Fruit fly (Drosophila melanogaster) whole organism, embryonic: ENCODE results near the gene CG9393.
A peak's percentile ranks its signal among the peaks of the same experiment; 100 is the strongest.

Experiments
- CG10147 ChIP-seq: fragments of 200-800 bp; sonication (Bioruptor generic); optimal IDR thresholded peaks from 2 replicates; lab custom pipeline; 2019; ENCODE audit warnings: missing biosample characterization, mild to moderate bottlenecking, missing genetic modification characterization, moderate library complexity
- CG11456 ChIP-seq: fragments of 200-800 bp; sonication (Bioruptor generic); IDR thresholded peaks from 3 replicates; pipeline ENCODE4 v1.3.6; 2022; ENCODE audit warnings: missing biosample characterization, missing genetic modification characterization
- CG11696 ChIP-seq: fragments of 200-800 bp; sonication (Bioruptor generic); IDR thresholded peaks from 2 replicates; pipeline ENCODE4 v1.3.6; 2022; ENCODE audit warnings: missing biosample characterization, missing genetic modification characterization
- CG12299 ChIP-seq: fragments of 200-800 bp; sonication (Bioruptor generic); optimal IDR thresholded peaks from 2 replicates; lab custom pipeline; 2018; ENCODE audit warnings: missing biosample characterization, mild to moderate bottlenecking, missing genetic modification characterization
- CG12744 ChIP-seq: fragments of 200-800 bp; sonication (Bioruptor generic); optimal IDR thresholded peaks from 2 replicates; lab custom pipeline; 2016; ENCODE audit warnings: missing biosample characterization, missing genetic modification characterization
- CG13624 ChIP-seq: fragments of 200-800 bp; sonication (Bioruptor generic); optimal IDR thresholded peaks from 2 replicates; lab custom pipeline; 2016; ENCODE audit warnings: missing biosample characterization, missing genetic modification characterization
- CG14710 ChIP-seq: fragments of 200-800 bp; sonication (Bioruptor generic); optimal IDR thresholded peaks from 3 replicates; lab custom pipeline; 2019; ENCODE audit warnings: missing biosample characterization, mild to moderate bottlenecking, missing genetic modification characterization, moderate library complexity
- CG15269 ChIP-seq: fragments of 200-800 bp; sonication (Bioruptor generic); optimal IDR thresholded peaks from 2 replicates; lab custom pipeline; 2018; ENCODE audit warnings: missing biosample characterization, mild to moderate bottlenecking, missing genetic modification characterization, moderate library complexity
- CG16863 ChIP-seq: fragments of 200-800 bp; sonication (Bioruptor generic); optimal IDR thresholded peaks from 3 replicates; lab custom pipeline; 2016; ENCODE audit warnings: missing biosample characterization, missing genetic modification characterization
- CG18262 ChIP-seq: fragments of 200-800 bp; optimal IDR thresholded peaks from 3 replicates; lab custom pipeline; 2019; ENCODE audit warnings: missing biosample characterization, mild to moderate bottlenecking, missing genetic modification characterization, moderate library complexity
- CG31224 ChIP-seq: fragments of 200-800 bp; sonication (Bioruptor generic); IDR thresholded peaks from 2 replicates; pipeline ENCODE4 v1.3.6; 2022; ENCODE audit warnings: missing biosample characterization, missing genetic modification characterization
- CG33557 ChIP-seq: fragments of 200-800 bp; sonication (Bioruptor generic); optimal IDR thresholded peaks from 2 replicates; lab custom pipeline; 2019; ENCODE audit warnings: missing biosample characterization, mild to moderate bottlenecking, missing genetic modification characterization, moderate library complexity
- CG34376 ChIP-seq: fragments of 200-800 bp; sonication (Bioruptor generic); optimal IDR thresholded peaks from 2 replicates; lab custom pipeline; 2018; ENCODE audit warnings: missing biosample characterization, mild to moderate bottlenecking, missing genetic modification characterization
- CG4404 ChIP-seq: fragments of 200-800 bp; sonication (Bioruptor generic); IDR thresholded peaks from 2 replicates; pipeline ENCODE4 v1.3.6; 2022; ENCODE audit warnings: missing biosample characterization, missing genetic modification characterization
- CG4707 ChIP-seq: fragments of 200-800 bp; sonication (Bioruptor generic); optimal IDR thresholded peaks from 2 replicates; lab custom pipeline; 2018; ENCODE audit warnings: missing biosample characterization, mild to moderate bottlenecking, missing genetic modification characterization, moderate library complexity
- CG5245 ChIP-seq: fragments of 200-800 bp; sonication (Bioruptor generic); optimal IDR thresholded peaks from 3 replicates; lab custom pipeline; 2016; ENCODE audit warnings: missing biosample characterization, missing genetic modification characterization
- CG6272 ChIP-seq: fragments of 200-800 bp; sonication (Bioruptor generic); IDR thresholded peaks from 2 replicates; pipeline ENCODE4 v1.3.6; 2022; ENCODE audit warnings: missing biosample characterization, missing genetic modification characterization
- CG6654 ChIP-seq: fragments of 200-800 bp; sonication (Bioruptor generic); optimal IDR thresholded peaks from 2 replicates; lab custom pipeline; 2017; ENCODE audit warnings: missing biosample characterization, mild to moderate bottlenecking, missing genetic modification characterization
- CG7372 ChIP-seq: fragments of 200-800 bp; sonication (Bioruptor generic); IDR thresholded peaks from 2 replicates; pipeline ENCODE4 v1.3.6; 2022; ENCODE audit warnings: missing biosample characterization, missing genetic modification characterization
- CG7786 ChIP-seq: fragments of 200-800 bp; sonication (Bioruptor generic); optimal IDR thresholded peaks from 2 replicates; lab custom pipeline; 2016; ENCODE audit warnings: missing biosample characterization, missing genetic modification characterization
- CG8290 ChIP-seq, 3 experiments: fragments of 200-800 bp; sonication (Bioruptor generic); optimal IDR thresholded peaks; 2 replicates each; lab custom pipeline; 2016 to 2019; ENCODE audit warnings: missing biosample characterization in 3 of 3, missing genetic modification characterization in 3 of 3, mild to moderate bottlenecking in 2 of 3, moderate library complexity in 1 of 3
- CG8388 ChIP-seq: fragments of 200-800 bp; sonication (Bioruptor generic); optimal IDR thresholded peaks from 2 replicates; lab custom pipeline; 2019; ENCODE audit warnings: missing biosample characterization, mild to moderate bottlenecking, missing genetic modification characterization, moderate library complexity
- CG9876 ChIP-seq: fragments of 200-800 bp; sonication (Bioruptor generic); optimal IDR thresholded peaks from 2 replicates; lab custom pipeline; 2016; ENCODE audit warnings: missing biosample characterization, missing genetic modification characterization
- Dad ChIP-seq: fragments of 200-800 bp; sonication (Bioruptor generic); optimal IDR thresholded peaks from 3 replicates; lab custom pipeline; 2016; ENCODE audit warnings: missing biosample characterization, missing genetic modification characterization
- HHEX ChIP-seq: fragments of 200-800 bp; sonication (Bioruptor generic); optimal IDR thresholded peaks from 3 replicates; lab custom pipeline; 2017; ENCODE audit warnings: missing biosample characterization, mild to moderate bottlenecking, missing genetic modification characterization, missing genetic modification reagents
- HLH54F ChIP-seq: fragments of 200-800 bp; sonication (Bioruptor generic); optimal IDR thresholded peaks from 3 replicates; lab custom pipeline; 2016; ENCODE audit warnings: missing biosample characterization, missing genetic modification characterization
- Hmr ChIP-seq: fragments of 200-800 bp; sonication (Bioruptor generic); optimal IDR thresholded peaks from 3 replicates; lab custom pipeline; 2017; ENCODE audit warnings: mild to moderate bottlenecking, missing biosample characterization, missing genetic modification reagents, missing genetic modification characterization
- NC2β ChIP-seq: fragments of 200-800 bp; sonication (Bioruptor generic); optimal IDR thresholded peaks from 2 replicates; lab custom pipeline; 2016; ENCODE audit warnings: missing biosample characterization, missing genetic modification characterization
- NfI ChIP-seq: fragments of 200-800 bp; sonication (Bioruptor generic); optimal IDR thresholded peaks from 3 replicates; lab custom pipeline; 2018; ENCODE audit warnings: missing biosample characterization, mild to moderate bottlenecking, missing genetic modification characterization, moderate library complexity
- Oli ChIP-seq: fragments of 200-800 bp; sonication (Bioruptor generic); optimal IDR thresholded peaks from 2 replicates; lab custom pipeline; 2018; ENCODE audit warnings: missing biosample characterization, mild to moderate bottlenecking, missing genetic modification characterization, moderate library complexity
- Trl ChIP-seq, 3 experiments: fragments of >200 bp in 2 of 3; fragments of 200-800 bp in 1 of 3; sonication (Bioruptor generic) in 1 of 3; optimal IDR thresholded peaks; 2 replicates in 1 of 3; 3 replicates in 2 of 3; lab custom pipeline; 2016 to 2017; ENCODE audit warnings: missing biosample characterization in 1 of 3, missing genetic modification characterization in 1 of 3
- Vsx1 ChIP-seq: fragments of 200-800 bp; sonication (Bioruptor generic); optimal IDR thresholded peaks from 2 replicates; lab custom pipeline; 2017; ENCODE audit warnings: missing biosample characterization, mild to moderate bottlenecking, missing genetic modification characterization, missing genetic modification reagents
- cad ChIP-seq: fragments of >200 bp; optimal IDR thresholded peaks from 2 replicates; lab custom pipeline; 2017; ENCODE audit warnings: missing biosample characterization, missing genetic modification characterization
- cas ChIP-seq: fragments of 200-800 bp; sonication (Bioruptor generic); IDR thresholded peaks from 2 replicates; pipeline ENCODE4 v1.3.6; 2022; ENCODE audit warnings: missing biosample characterization, missing genetic modification characterization
- cwo ChIP-seq: fragments of 200-800 bp; sonication (Bioruptor generic); optimal IDR thresholded peaks from 3 replicates; lab custom pipeline; 2017; ENCODE audit warnings: missing biosample characterization, missing genetic modification characterization, mild to moderate bottlenecking, moderate library complexity, missing genetic modification reagents
- eve ChIP-seq, 2 experiments: fragments of >200 bp; optimal IDR thresholded peaks; 2 replicates each; lab custom pipeline; 2017; ENCODE audit warnings: missing biosample characterization in 2 of 2, missing genetic modification characterization in 2 of 2
- eyg ChIP-seq: fragments of 200-800 bp; sonication (Bioruptor generic); optimal IDR thresholded peaks from 3 replicates; lab custom pipeline; 2016; ENCODE audit warnings: missing biosample characterization, missing genetic modification characterization
- fd3F ChIP-seq: fragments of 200-800 bp; sonication (Bioruptor generic); optimal IDR thresholded peaks from 2 replicates; lab custom pipeline; 2018; ENCODE audit warnings: missing biosample characterization, mild to moderate bottlenecking, missing genetic modification characterization, moderate library complexity
- insv ChIP-seq, 2 experiments: fragments of 200-800 bp; sonication (Bioruptor generic); optimal IDR thresholded peaks; 3 replicates each; lab custom pipeline; 2016 to 2018; ENCODE audit warnings: missing biosample characterization in 2 of 2, missing genetic modification characterization in 2 of 2
- jumu ChIP-seq: fragments of 200-800 bp; sonication (Bioruptor generic); optimal IDR thresholded peaks from 3 replicates; lab custom pipeline; 2016; ENCODE audit warnings: missing biosample characterization, missing genetic modification characterization
- kay ChIP-seq: fragments of 200-800 bp; sonication (Bioruptor generic); optimal IDR thresholded peaks from 2 replicates; lab custom pipeline; 2016; ENCODE audit warnings: missing biosample characterization, missing genetic modification characterization
- mirr ChIP-seq: fragments of 200-800 bp; sonication (Bioruptor generic); optimal IDR thresholded peaks from 3 replicates; lab custom pipeline; 2018; ENCODE audit warnings: missing biosample characterization, mild to moderate bottlenecking, missing genetic modification characterization
- org-1 ChIP-seq: fragments of 200-800 bp; sonication (Bioruptor generic); optimal IDR thresholded peaks from 2 replicates; lab custom pipeline; 2017; ENCODE audit warnings: missing biosample characterization, missing genetic modification characterization
- psq ChIP-seq: fragments of 200-800 bp; sonication (Bioruptor generic); optimal IDR thresholded peaks from 2 replicates; lab custom pipeline; 2017; ENCODE audit warnings: missing biosample characterization, missing genetic modification characterization
- sens ChIP-seq: fragments of 200-800 bp; sonication (Bioruptor generic); peaks from one replicate; lab custom pipeline; 2016; ENCODE audit warnings: missing biosample characterization, missing genetic modification characterization
- sens-2 ChIP-seq: fragments of 200-800 bp; sonication (Bioruptor generic); IDR thresholded peaks from 2 replicates; pipeline ENCODE4 v1.3.6; 2022; ENCODE audit warnings: missing biosample characterization, missing genetic modification characterization
- sima ChIP-seq: fragments of 200-800 bp; sonication (Bioruptor generic); optimal IDR thresholded peaks from 2 replicates; lab custom pipeline; 2016; ENCODE audit warnings: missing biosample characterization, missing genetic modification characterization
- sna ChIP-seq: fragments of 200-800 bp; sonication (Bioruptor generic); IDR thresholded peaks from 2 replicates; pipeline ENCODE4 v1.3.6; 2022; ENCODE audit warnings: missing biosample characterization, missing genetic modification characterization; ENCODE audit not compliant: partially characterized antibody
- z ChIP-seq: fragments of 200-800 bp; sonication (Bioruptor generic); IDR thresholded peaks from 3 replicates; pipeline ENCODE4 v1.3.6; 2022; ENCODE audit warnings: missing biosample characterization, missing genetic modification characterization

Gene CG9393

dm6 chr3R:9551013-9551658, 12.3 kb downstream of the CG9393 start (continued):
- TF ChIP-seq Dad = peak; percentile 11
- TF ChIP-seq sens (GFP tag; lab: Kevin White, UChicago) = peak; percentile 85
- TF ChIP-seq psq (GFP tag; lab: Kevin White, UChicago) = no peak
- peak; percentile 77 for TF ChIP-seq Hmr (GFP tag; lab: Kevin White, UChicago)
- peak; percentile 96 for TF ChIP-seq CG34376 (GFP tag; lab: Kevin White, UChicago)
- TF ChIP-seq CG31224 (GFP tag; lab: Robert Waterston, UW) = no peak
- TF ChIP-seq CG11696 (GFP tag; lab: Robert Waterston, UW) = no peak
- peak; percentile 70 for TF ChIP-seq HHEX (GFP tag; lab: Kevin White, UChicago)
- TF ChIP-seq sima (GFP tag; lab: Kevin White, UChicago) = no peak
- no peak for TF ChIP-seq CG11456 (GFP tag; lab: Robert Waterston, UW)
- no peak for TF ChIP-seq eyg (GFP tag; lab: Kevin White, UChicago)
- TF ChIP-seq CG12299 = no peak
- TF ChIP-seq CG6272 = no peak
- TF ChIP-seq Oli (tag; lab: Kevin White, UChicago) = no peak
- TF ChIP-seq org-1 (GFP tag; lab: Kevin White, UChicago) = peak; percentile 25
- no peak for TF ChIP-seq CG33557
- TF ChIP-seq CG5245 (GFP tag; lab: Kevin White, UChicago) = no peak
- peak in 1 of 2 experiments; percentile 12 for TF ChIP-seq insv (GFP tag; optimal IDR thresholded peaks at IDR 0.05; lab: Kevin White, UChicago)
- TF ChIP-seq HLH54F = no peak
- TF ChIP-seq NC2β (GFP tag; lab: Kevin White, UChicago) = peak; percentile 44
- peak; percentile 13 for TF ChIP-seq cwo (GFP tag; lab: Kevin White, UChicago)
- no peak for TF ChIP-seq z
- no peak for TF ChIP-seq CG8290 (GFP tag; optimal IDR thresholded peaks at IDR 0.05; lab: Kevin White, UChicago)
- TF ChIP-seq CG8290 (tag; optimal IDR thresholded peaks at IDR 0.05; lab: Kevin White, UChicago) = peak; percentile 46 to 73
- TF ChIP-seq kay (GFP tag; lab: Kevin White, UChicago) = peak; percentile 43
- TF ChIP-seq CG12744 = peak; percentile 38
- TF ChIP-seq CG6654 (GFP tag; lab: Kevin White, UChicago) = peak; percentile 5
- TF ChIP-seq sna (GFP tag; lab: Robert Waterston, UW) = no peak
- TF ChIP-seq CG4404 (GFP tag; lab: Robert Waterston, UW) = no peak
- no peak for TF ChIP-seq CG10147 (GFP tag; lab: Kevin White, UChicago)
- no peak for TF ChIP-seq sens-2 (GFP tag; lab: Robert Waterston, UW)
- TF ChIP-seq, all 482 proteins: peak for 155

- TF ChIP-seq CG7786 (GFP tag; lab: Kevin White, UChicago) (no peak), fd3F (GFP tag; lab: Kevin White, UChicago) (no peak), CG18262 (tag; lab: Kevin White, UChicago) (no peak), eve (GFP tag; optimal IDR thresholded peaks at IDR 0.05; lab: Kevin White, UChicago) (no peak), Vsx1 (no peak), Trl (optimal IDR thresholded peaks at IDR 0.05; lab: Kevin White, UChicago) (peak; percentile 99 to 100), Trl (GFP tag; optimal IDR thresholded peaks at IDR 0.05; lab: Kevin White, UChicago) (peak; percentile 66), CG8388 (GFP tag; lab: Kevin White, UChicago) (no peak), NfI (GFP tag; lab: Kevin White, UChicago) (no peak), CG14710 (tag; lab: Kevin White, UChicago) (peak; percentile 14), cad (GFP tag; lab: Kevin White, UChicago) (peak; percentile 24), mirr (GFP tag; lab: Kevin White, UChicago) (peak; percentile 1), CG9876 (GFP tag; lab: Kevin White, UChicago) (no peak), cas (GFP tag; lab: Robert Waterston, UW) (no peak), CG7372 (GFP tag; lab: Robert Waterston, UW) (no peak), jumu (GFP tag; lab: Kevin White, UChicago) (no peak), CG4707 (GFP tag; lab: Kevin White, UChicago) (no peak), CG15269 (tag; lab: Kevin White, UChicago) (peak; percentile 27), CG16863 (GFP tag; lab: Kevin White, UChicago) (no peak), CG13624 (GFP tag; lab: Kevin White, UChicago) (no peak)
Measured at dm6 chr3R:9550265-9551012, 13.0 kb downstream of the CG9393 start.
